Fruit fly (Drosophila melanogaster) whole organism, embryonic: Measurements from ENCODE around the gene Pgls.
A peak's percentile ranks its signal among the peaks of the same experiment; 100 is the strongest.

Experiments
- Adf1 ChIP-seq: fragments of 200-800 bp; sonication (Bioruptor generic); IDR thresholded peaks from 2 replicates; pipeline ENCODE4 v1.3.6; 2022; ENCODE audit warnings: missing biosample characterization, missing genetic modification characterization
- Bdp1 ChIP-seq: fragments of 200-800 bp; sonication (Bioruptor generic); optimal IDR thresholded peaks from 3 replicates; lab custom pipeline; 2016; ENCODE audit warnings: missing biosample characterization, missing genetic modification characterization
- Bgb ChIP-seq: fragments of 200-800 bp; sonication (Bioruptor generic); IDR thresholded peaks from 2 replicates; pipeline ENCODE4 v1.3.6; 2022; ENCODE audit warnings: missing biosample characterization, missing genetic modification characterization; ENCODE audit not compliant: partially characterized antibody
- CG10267 ChIP-seq: fragments of 200-800 bp; sonication (Bioruptor generic); optimal IDR thresholded peaks from 2 replicates; lab custom pipeline; 2018; ENCODE audit warnings: missing biosample characterization, mild to moderate bottlenecking, missing genetic modification characterization, moderate library complexity
- CG10543 ChIP-seq: fragments of 200-800 bp; sonication (Bioruptor generic); optimal IDR thresholded peaks from 3 replicates; lab custom pipeline; 2017; ENCODE audit warnings: missing biosample characterization, mild to moderate bottlenecking, missing genetic modification characterization, moderate library complexity
- CG11723 ChIP-seq: fragments of 200-800 bp; sonication (Bioruptor generic); optimal IDR thresholded peaks from 2 replicates; lab custom pipeline; 2017; ENCODE audit warnings: missing biosample characterization, mild to moderate bottlenecking, missing genetic modification characterization
- CG12391 ChIP-seq: fragments of 200-800 bp; sonication (Bioruptor generic); optimal IDR thresholded peaks from 3 replicates; lab custom pipeline; 2018; ENCODE audit warnings: missing biosample characterization, mild to moderate bottlenecking, missing genetic modification characterization, moderate library complexity
- CG12769 ChIP-seq: fragments of 200-800 bp; sonication (Bioruptor generic); optimal IDR thresholded peaks from 2 replicates; lab custom pipeline; 2019; ENCODE audit warnings: missing biosample characterization, mild to moderate bottlenecking, missing genetic modification characterization, moderate library complexity
- CG13287 ChIP-seq: fragments of 200-800 bp; sonication (Bioruptor generic); IDR thresholded peaks from 2 replicates; pipeline ENCODE4 v1.3.6; 2022; ENCODE audit warnings: missing biosample characterization, missing genetic modification characterization; ENCODE audit not compliant: partially characterized antibody
- CG15073 ChIP-seq: fragments of 200-800 bp; sonication (Bioruptor generic); optimal IDR thresholded peaks from 2 replicates; lab custom pipeline; 2016; ENCODE audit warnings: missing biosample characterization, missing genetic modification characterization
- CG1529 ChIP-seq: fragments of 200-800 bp; sonication (Bioruptor generic); optimal IDR thresholded peaks from 3 replicates; lab custom pipeline; 2018; ENCODE audit warnings: missing biosample characterization, missing genetic modification characterization
- CG15514 ChIP-seq: fragments of 200-800 bp; sonication (Bioruptor generic); optimal IDR thresholded peaks from 3 replicates; lab custom pipeline; 2017; ENCODE audit warnings: missing biosample characterization, missing genetic modification characterization, mild to moderate bottlenecking, moderate library complexity, missing genetic modification reagents
- CG1603 ChIP-seq: fragments of 200-800 bp; sonication (Bioruptor generic); optimal IDR thresholded peaks from 2 replicates; lab custom pipeline; 2019; ENCODE audit warnings: missing biosample characterization, mild to moderate bottlenecking, missing genetic modification characterization, moderate library complexity
- CG1647 ChIP-seq: fragments of 200-800 bp; sonication (Bioruptor generic); optimal IDR thresholded peaks from 3 replicates; lab custom pipeline; 2016; ENCODE audit warnings: missing biosample characterization, missing genetic modification characterization
- CG2116 ChIP-seq: fragments of 200-800 bp; sonication (Bioruptor generic); optimal IDR thresholded peaks from 3 replicates; lab custom pipeline; 2018; ENCODE audit warnings: missing biosample characterization, mild to moderate bottlenecking, missing genetic modification characterization
- CG30403 ChIP-seq: fragments of 200-800 bp; sonication (Bioruptor generic); optimal IDR thresholded peaks from 3 replicates; lab custom pipeline; 2016; ENCODE audit warnings: missing biosample characterization, missing genetic modification characterization
- CG31441 ChIP-seq: fragments of 200-800 bp; sonication (Bioruptor generic); IDR thresholded peaks from 2 replicates; pipeline ENCODE4 v1.3.6; 2022; ENCODE audit warnings: missing biosample characterization, missing genetic modification characterization
- CG34224 ChIP-seq: fragments of 200-800 bp; sonication (Bioruptor generic); IDR thresholded peaks from 3 replicates; pipeline ENCODE4 v1.3.6; 2022; ENCODE audit warnings: missing biosample characterization, missing genetic modification characterization; ENCODE audit not compliant: partially characterized antibody
- CG7928 ChIP-seq: fragments of 200-800 bp; sonication (Bioruptor generic); optimal IDR thresholded peaks from 2 replicates; lab custom pipeline; 2017; ENCODE audit warnings: missing biosample characterization, mild to moderate bottlenecking, missing genetic modification characterization
- CG9797 ChIP-seq: fragments of 200-800 bp; sonication (Bioruptor generic); optimal IDR thresholded peaks from 3 replicates; lab custom pipeline; 2018; ENCODE audit warnings: missing biosample characterization, mild to moderate bottlenecking, missing genetic modification characterization
- CHES-1-like ChIP-seq: fragments of 200-800 bp; sonication (Bioruptor generic); optimal IDR thresholded peaks from 2 replicates; lab custom pipeline; 2016; ENCODE audit warnings: missing biosample characterization, missing genetic modification characterization
- Dfd ChIP-seq, 2 experiments: fragments of >200 bp; optimal IDR thresholded peaks; 2 replicates each; lab custom pipeline; 2017; ENCODE audit warnings: missing biosample characterization in 2 of 2, missing genetic modification characterization in 2 of 2
- Ets97D ChIP-seq: fragments of 200-800 bp; sonication (Bioruptor generic); optimal IDR thresholded peaks from 3 replicates; lab custom pipeline; 2016; ENCODE audit warnings: missing biosample characterization, missing genetic modification characterization
- HmgZ ChIP-seq: fragments of 200-800 bp; sonication (Bioruptor generic); optimal IDR thresholded peaks from 2 replicates; lab custom pipeline; 2018; ENCODE audit warnings: missing biosample characterization, mild to moderate bottlenecking, missing genetic modification characterization
- Hsf ChIP-seq: fragments of 200-800 bp; sonication (Bioruptor generic); optimal IDR thresholded peaks from 3 replicates; lab custom pipeline; 2016; ENCODE audit warnings: missing biosample characterization, missing genetic modification characterization
- Med ChIP-seq: fragments of 200-800 bp; sonication (Bioruptor generic); peaks from one replicate; lab custom pipeline; 2016; ENCODE audit warnings: missing biosample characterization, missing genetic modification characterization, mild to moderate bottlenecking, inconsistent platforms, moderate library complexity
- Mrtf ChIP-seq: fragments of 200-800 bp; sonication (Bioruptor generic); IDR thresholded peaks from 3 replicates; pipeline ENCODE4 v1.3.6; 2022; ENCODE audit warnings: missing biosample characterization, missing genetic modification characterization
- Myb ChIP-seq: fragments of 200-800 bp; sonication (Bioruptor generic); optimal IDR thresholded peaks from 2 replicates; lab custom pipeline; 2016; ENCODE audit warnings: missing biosample characterization, missing genetic modification characterization
- Sry-δ ChIP-seq: fragments of 200-800 bp; sonication (Bioruptor generic); optimal IDR thresholded peaks from 2 replicates; lab custom pipeline; 2016; ENCODE audit warnings: missing biosample characterization, missing genetic modification characterization
- Taf1 ChIP-seq: fragments of 200-800 bp; sonication (Bioruptor generic); IDR thresholded peaks from 2 replicates; pipeline ENCODE4 v1.3.6; 2022; ENCODE audit warnings: missing biosample characterization, missing genetic modification characterization
- YL-1 ChIP-seq: fragments of 200-800 bp; sonication (Bioruptor generic); optimal IDR thresholded peaks from 3 replicates; lab custom pipeline; 2017; ENCODE audit warnings: missing biosample characterization, mild to moderate bottlenecking, missing genetic modification characterization
- amos ChIP-seq: fragments of 200-800 bp; sonication (Bioruptor generic); IDR thresholded peaks from 2 replicates; pipeline ENCODE4 v1.3.6; 2022; ENCODE audit warnings: missing biosample characterization, missing genetic modification characterization; ENCODE audit not compliant: partially characterized antibody
- bbx ChIP-seq: fragments of 200-800 bp; sonication (Bioruptor generic); IDR thresholded peaks from 2 replicates; pipeline ENCODE4 v1.3.6; 2022; ENCODE audit warnings: missing biosample characterization, missing genetic modification characterization; ENCODE audit not compliant: partially characterized antibody
- br ChIP-seq: fragments of >200 bp; optimal IDR thresholded peaks from 2 replicates; lab custom pipeline; 2017
- dimm ChIP-seq: fragments of 200-800 bp; sonication (Bioruptor generic); IDR thresholded peaks from 2 replicates; pipeline ENCODE4 v1.3.6; 2022; ENCODE audit warnings: missing biosample characterization, missing genetic modification characterization
- dm ChIP-seq: fragments of 200-800 bp; sonication (Bioruptor generic); optimal IDR thresholded peaks from 3 replicates; lab custom pipeline; 2016; ENCODE audit warnings: missing biosample characterization, missing genetic modification characterization
- fd102C ChIP-seq: fragments of 200-800 bp; sonication (Bioruptor generic); optimal IDR thresholded peaks from 2 replicates; lab custom pipeline; 2018; ENCODE audit warnings: missing biosample characterization, mild to moderate bottlenecking, missing genetic modification characterization, moderate library complexity
- fd96Cb ChIP-seq: fragments of 200-800 bp; sonication (Bioruptor generic); optimal IDR thresholded peaks from 2 replicates; lab custom pipeline; 2018; ENCODE audit warnings: missing biosample characterization, mild to moderate bottlenecking, missing genetic modification characterization, moderate library complexity
- insv ChIP-seq, 2 experiments: fragments of 200-800 bp; sonication (Bioruptor generic); optimal IDR thresholded peaks; 3 replicates each; lab custom pipeline; 2016 to 2018; ENCODE audit warnings: missing biosample characterization in 2 of 2, missing genetic modification characterization in 2 of 2
- nmo ChIP-seq: fragments of 200-800 bp; sonication (Bioruptor generic); optimal IDR thresholded peaks from 2 replicates; lab custom pipeline; 2018; ENCODE audit warnings: missing biosample characterization, mild to moderate bottlenecking, missing genetic modification characterization, moderate library complexity
- phol ChIP-seq: fragments of 200-800 bp; sonication (Bioruptor generic); optimal IDR thresholded peaks from 3 replicates; lab custom pipeline; 2018; ENCODE audit warnings: missing biosample characterization, mild to moderate bottlenecking, missing genetic modification characterization, moderate library complexity
- pros ChIP-seq: fragments of 200-800 bp; sonication (Bioruptor generic); optimal IDR thresholded peaks from 3 replicates; lab custom pipeline; 2019; ENCODE audit warnings: missing biosample characterization, mild to moderate bottlenecking, missing genetic modification characterization, moderate library complexity
- sens ChIP-seq: fragments of 200-800 bp; sonication (Bioruptor generic); peaks from one replicate; lab custom pipeline; 2016; ENCODE audit warnings: missing biosample characterization, missing genetic modification characterization
- stwl ChIP-seq: fragments of 200-800 bp; sonication (Bioruptor generic); optimal IDR thresholded peaks from 3 replicates; lab custom pipeline; 2018; ENCODE audit warnings: missing biosample characterization, mild to moderate bottlenecking, missing genetic modification characterization, moderate library complexity
- sug ChIP-seq: fragments of 200-800 bp; optimal IDR thresholded peaks from 2 replicates; lab custom pipeline; 2019; ENCODE audit warnings: missing biosample characterization, mild to moderate bottlenecking, missing genetic modification characterization, moderate library complexity
- trem ChIP-seq: fragments of 200-800 bp; optimal IDR thresholded peaks from 3 replicates; lab custom pipeline; 2019; ENCODE audit warnings: missing biosample characterization, mild to moderate bottlenecking, missing genetic modification characterization, moderate library complexity
- zen ChIP-seq: fragments of 200-800 bp; sonication (Bioruptor generic); optimal IDR thresholded peaks from 3 replicates; lab custom pipeline; 2018; ENCODE audit warnings: missing biosample characterization, mild to moderate bottlenecking, missing genetic modification characterization, moderate library complexity
- zf30C ChIP-seq: fragments of 200-800 bp; sonication (Bioruptor generic); optimal IDR thresholded peaks from 3 replicates; lab custom pipeline; 2018; ENCODE audit warnings: missing biosample characterization, mild to moderate bottlenecking, missing genetic modification characterization

The Pgls gene

DNA sequence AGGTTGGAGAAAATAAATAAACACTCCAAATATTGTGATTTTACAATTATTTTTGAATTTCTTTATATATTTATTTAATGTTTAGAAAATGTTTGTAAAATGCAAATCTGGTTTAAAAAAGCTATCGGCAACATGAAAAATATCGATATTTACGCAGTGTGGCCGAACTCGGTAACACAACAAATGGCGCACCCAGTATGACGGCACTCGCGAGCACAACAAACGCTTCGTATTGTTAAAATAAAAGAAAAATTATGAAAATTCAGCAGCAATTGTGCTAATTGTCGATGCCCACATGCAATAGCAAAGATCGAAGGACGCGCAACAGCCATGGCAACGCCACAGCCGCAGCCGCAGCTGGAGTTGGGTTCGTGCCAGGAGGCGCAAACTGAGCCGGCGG, 1.3 kb downstream of the Pgls start, which contains the start of gene CG2202 (continued):
- TF ChIP-seq CG31441 (GFP tag; lab: Robert Waterston, UW) (no peak), br (lab: Kevin White, UChicago) (no peak), Bgb (peak; percentile 61)

DNA sequence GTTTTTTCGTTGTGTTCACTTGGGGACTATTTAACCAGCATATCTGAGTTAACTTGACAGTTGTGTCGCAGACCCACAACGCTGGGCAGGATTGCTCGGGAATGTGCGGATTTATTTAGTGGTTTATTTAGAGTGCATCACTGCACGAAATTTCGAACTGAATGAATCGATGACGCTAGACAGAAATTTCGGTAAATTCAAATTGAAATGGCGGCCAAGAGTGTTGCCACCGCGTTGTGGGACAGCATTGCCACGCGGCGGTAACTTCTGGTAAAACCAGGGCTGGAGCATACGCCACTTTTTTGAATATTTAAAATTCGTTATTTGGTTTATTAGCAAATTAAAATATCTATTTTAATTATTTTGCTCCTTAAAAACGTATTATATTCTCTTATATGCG, 7.4 kb downstream of the Pgls start, which contains the start of gene feo:
TSS of gene feo (minus strand) at position 184 of the 400 bp plus-strand sequence.
- TF ChIP-seq CG10267 (tag; lab: Kevin White, UChicago) = peak; percentile 66
- peak; percentile 23 for TF ChIP-seq CG30403 (GFP tag; lab: Kevin White, UChicago)
- TF ChIP-seq zen (tag; lab: Kevin White, UChicago) = peak; percentile 6
- TF ChIP-seq amos = peak; percentile 38
- TF ChIP-seq zf30C = peak; percentile 54
- no peak for TF ChIP-seq Bdp1 (GFP tag; lab: Kevin White, UChicago)
- peak; percentile 63 for TF ChIP-seq YL-1 (GFP tag; lab: Kevin White, UChicago)
- TF ChIP-seq CG10543 = no peak
- no peak for TF ChIP-seq CG1647 (GFP tag; lab: Kevin White, UChicago)
- TF ChIP-seq dimm = no peak
- TF ChIP-seq trem = peak; percentile 42
- TF ChIP-seq CG1603 (tag; lab: Kevin White, UChicago) = peak; percentile 71
- TF ChIP-seq CG15073 = no peak
- TF ChIP-seq CG2116 (GFP tag; lab: Kevin White, UChicago) = peak; percentile 67
- TF ChIP-seq fd102C (GFP tag; lab: Kevin White, UChicago) = no peak
- peak; percentile 57 for TF ChIP-seq Sry-δ (GFP tag; lab: Kevin White, UChicago)
- peak; percentile 4 for TF ChIP-seq CG9797 (GFP tag; lab: Kevin White, UChicago)
- TF ChIP-seq dm (GFP tag; lab: Kevin White, UChicago) = peak; percentile 18
- peak; percentile 4 for TF ChIP-seq sug
- no peak for TF ChIP-seq CHES-1-like (GFP tag; lab: Kevin White, UChicago)
- TF ChIP-seq phol (tag; lab: Kevin White, UChicago) = peak; percentile 96
- TF ChIP-seq CG34224 (GFP tag; lab: Robert Waterston, UW) = no peak
- peak; percentile 42 for TF ChIP-seq CG15514
- TF ChIP-seq sens (GFP tag; lab: Kevin White, UChicago) = peak; percentile 32
- TF ChIP-seq insv (GFP tag; optimal IDR thresholded peaks at IDR 0.05; lab: Kevin White, UChicago) = peak in 1 of 2 experiments; percentile 4
- no peak for TF ChIP-seq Dfd (GFP tag; optimal IDR thresholded peaks at IDR 0.05; lab: Kevin White, UChicago)
- peak; percentile 38; the same call in 1 of the 2 replicates for TF ChIP-seq CG13287
- peak; percentile 92 for TF ChIP-seq CG7928 (GFP tag; lab: Kevin White, UChicago)
- TF ChIP-seq CG12769 (tag; lab: Kevin White, UChicago) = no peak
- TF ChIP-seq nmo (GFP tag; lab: Kevin White, UChicago) = peak; percentile 11
- TF ChIP-seq bbx (GFP tag; lab: Robert Waterston, UW) = peak; percentile 34; the same call in 1 of the 2 replicates
- TF ChIP-seq CG11723 (GFP tag; lab: Kevin White, UChicago) = no peak
- TF ChIP-seq Taf1 (GFP tag; lab: Robert Waterston, UW) = no peak
- no peak for TF ChIP-seq CG1529
- peak; percentile 27 for TF ChIP-seq HmgZ
- peak; percentile 22 for TF ChIP-seq CG12391 (tag; lab: Kevin White, UChicago)
- TF ChIP-seq pros (GFP tag; lab: Kevin White, UChicago) = no peak
- TF ChIP-seq Bgb = peak; percentile 40; the same call in 1 of the 2 replicates
- no peak for TF ChIP-seq Hsf (GFP tag; lab: Kevin White, UChicago)
- TF ChIP-seq fd96Cb = no peak
- TF ChIP-seq Med (GFP tag; lab: Kevin White, UChicago) = peak; percentile 81
- 0 out of 2 replicates have a peak, but pooled peaks have one; percentile 7 for TF ChIP-seq Adf1 (GFP tag; lab: Robert Waterston, UW)
- TF ChIP-seq Myb = peak; percentile 95
- peak; percentile 30 for TF ChIP-seq Ets97D (GFP tag; lab: Kevin White, UChicago)
- peak; percentile 39 for TF ChIP-seq stwl (tag; lab: Kevin White, UChicago)
- no peak for TF ChIP-seq Mrtf
